Worm (Caenorhabditis elegans): ENCODE measurements around the gene mdh-1.

- no peak for TF ChIP-seq ama-1 (optimal IDR thresholded peaks at IDR 0.05)
- no peak for TF ChIP-seq ceh-36 (tag; optimal IDR thresholded peaks at IDR 0.05)
- no peak for TF ChIP-seq hmg-4 (GFP tag; optimal IDR thresholded peaks at IDR 0.05)
- no peak for TF ChIP-seq aly-1 (tag; optimal IDR thresholded peaks at IDR 0.05)
Observed at ce11 chrV:6549871-6550270, 33.5 kb upstream of the mdh-1 start, which contains the start of gene lipl-4.

Data from whole organism, early embryonic.